Worm (Caenorhabditis elegans) whole organism, L4 larva: Measurements from ENCODE around the gene H25K10.1.

Experiments
- F10B5.3 ChIP-seq: sonication (generic microtip); optimal IDR thresholded peaks from 2 replicates; lab custom pipeline; 2016; ENCODE audit warnings: mild to moderate bottlenecking, missing genetic modification characterization, missing compliant biosample characterization
- T26A8.4 ChIP-seq: fragments of 200-800 bp; sonication (Bioruptor generic); IDR thresholded peaks from 2 replicates; pipeline ENCODE4 v1.3.6; 2022; ENCODE audit warnings: missing genetic modification characterization, missing compliant biosample characterization
- Y48G9A.11 ChIP-seq: fragments of 200-800 bp; sonication (Bioruptor generic); IDR thresholded peaks from 2 replicates; pipeline ENCODE4 v1.3.6; 2022; ENCODE audit warnings: missing genetic modification reagents, missing genetic modification characterization, missing compliant biosample characterization
- Y75B8A.6 ChIP-seq: fragments of 200-800 bp; sonication (Bioruptor generic); IDR thresholded peaks from 2 replicates; pipeline ENCODE4 v1.3.6; 2022; ENCODE audit warnings: missing genetic modification reagents, missing genetic modification characterization, missing compliant biosample characterization
- ZK337.2 ChIP-seq: fragments of 200-800 bp; sonication (Bioruptor generic); IDR thresholded peaks from 2 replicates; pipeline ENCODE4 v1.3.6; 2022; ENCODE audit warnings: missing genetic modification reagents, missing genetic modification characterization, missing compliant biosample characterization
- aha-1 ChIP-seq: fragments of 150-350 bp; peaks from one replicate; lab custom pipeline; 2014; ENCODE audit warnings: missing biosample characterization, missing genetic modification characterization
- ama-1 ChIP-seq: fragments of 150-350 bp; optimal IDR thresholded peaks from 2 replicates; lab custom pipeline; 2014; ENCODE audit warnings: inconsistent platforms, mixed read lengths
- attf-4 ChIP-seq: sonication (generic microtip); optimal IDR thresholded peaks from 3 replicates; lab custom pipeline; 2017; ENCODE audit warnings: missing biosample characterization, missing genetic modification characterization
- ceh-28 ChIP-seq: fragments of 150-350 bp; optimal IDR thresholded peaks from 2 replicates; lab custom pipeline; 2014; ENCODE audit warnings: missing biosample characterization, missing genetic modification reagents, missing genetic modification characterization
- ceh-62 ChIP-seq: sonication (generic microtip); optimal IDR thresholded peaks from 2 replicates; lab custom pipeline; 2017; ENCODE audit warnings: missing biosample characterization, missing genetic modification characterization
- ctbp-1 ChIP-seq: fragments of 200-800 bp; sonication (Bioruptor generic); IDR thresholded peaks from 2 replicates; pipeline ENCODE4 v1.3.6; 2022; ENCODE audit warnings: missing genetic modification reagents, missing genetic modification characterization, missing compliant biosample characterization
- daf-16 ChIP-seq, 3 experiments: sonication (generic microtip); optimal IDR thresholded peaks; 2 replicates each; lab custom pipeline; 2016 to 2017; ENCODE audit warnings: missing genetic modification characterization in 3 of 3, missing genetic modification reagents in 3 of 3, mild to moderate bottlenecking in 2 of 3, missing compliant biosample characterization in 2 of 3, missing biosample characterization in 1 of 3, moderate library complexity in 1 of 3
- daf-19 ChIP-seq: fragments of 200-800 bp; sonication (Bioruptor generic); conservative IDR thresholded peaks from 2 replicates; pipeline ENCODE4 v1.3.6; 2022; ENCODE audit warnings: missing genetic modification characterization, missing compliant biosample characterization
- dmd-6 ChIP-seq: fragments of 200-800 bp; sonication (Bioruptor generic); IDR thresholded peaks from 2 replicates; pipeline ENCODE4 v1.3.6; 2022; ENCODE audit warnings: missing genetic modification reagents, missing genetic modification characterization, missing compliant biosample characterization
- dmd-8 ChIP-seq: fragments of 200-800 bp; sonication (Bioruptor generic); IDR thresholded peaks from 2 replicates; pipeline ENCODE4 v1.3.6; 2022; ENCODE audit warnings: missing genetic modification characterization, missing compliant biosample characterization
- dpl-1 ChIP-seq: fragments of 150-350 bp; optimal IDR thresholded peaks from 2 replicates; lab custom pipeline; 2014; ENCODE audit warnings: missing biosample characterization, missing genetic modification reagents, missing genetic modification characterization
- duxl-1 ChIP-seq: sonication (generic microtip); optimal IDR thresholded peaks from 2 replicates; lab custom pipeline; 2016; ENCODE audit warnings: mild to moderate bottlenecking, missing genetic modification characterization, moderate library complexity, missing compliant biosample characterization; ENCODE audit not compliant: poor library complexity
- dve-1 ChIP-seq: sonication (generic microtip); optimal IDR thresholded peaks from 2 replicates; lab custom pipeline; 2017; ENCODE audit warnings: antibody characterized with exemption, mild to moderate bottlenecking, missing genetic modification characterization, missing compliant biosample characterization; ENCODE audit not compliant: insufficient read depth
- egl-27 ChIP-seq: sonication (generic microtip); optimal IDR thresholded peaks from 3 replicates; lab custom pipeline; 2017; ENCODE audit warnings: missing biosample characterization, missing genetic modification reagents, missing genetic modification characterization
- gei-8 ChIP-seq: fragments of 200-800 bp; sonication (Bioruptor generic); optimal IDR thresholded peaks from 2 replicates; lab custom pipeline; 2018; ENCODE audit warnings: mild to moderate bottlenecking, missing genetic modification characterization, missing compliant biosample characterization
- hlh-11 ChIP-seq: fragments of 200-800 bp; sonication (Bioruptor generic); optimal IDR thresholded peaks from 2 replicates; lab custom pipeline; 2018; ENCODE audit warnings: mild to moderate bottlenecking, missing genetic modification characterization, missing compliant biosample characterization
- hlh-30 ChIP-seq: sonication (generic microtip); optimal IDR thresholded peaks from 2 replicates; lab custom pipeline; 2017; ENCODE audit warnings: antibody characterized with exemption, mild to moderate bottlenecking, missing genetic modification characterization, missing compliant biosample characterization; ENCODE audit not compliant: insufficient read depth
- lim-7 ChIP-seq: fragments of 200-800 bp; sonication (Bioruptor generic); IDR thresholded peaks from 2 replicates; pipeline ENCODE4 v1.3.6; 2022; ENCODE audit warnings: missing genetic modification characterization, missing compliant biosample characterization
- mdl-1 ChIP-seq, 2 experiments: fragments of 150-350 bp in 1 of 2; sonication (generic microtip) in 1 of 2; optimal IDR thresholded peaks; 2 replicates each; lab custom pipeline; 2014 to 2017; ENCODE audit warnings: missing biosample characterization in 2 of 2, missing genetic modification characterization in 2 of 2
- mdt-29 ChIP-seq: fragments of 200-800 bp; sonication (Bioruptor generic); IDR thresholded peaks from 2 replicates; pipeline ENCODE4 v1.3.6; 2022; ENCODE audit warnings: missing genetic modification reagents, missing genetic modification characterization, missing compliant biosample characterization
- mep-1 ChIP-seq: fragments of 150-350 bp; sonication (generic microtip); optimal IDR thresholded peaks from 3 replicates; lab custom pipeline; 2014; ENCODE audit warnings: missing biosample characterization, missing genetic modification characterization
- mxl-3 ChIP-seq: fragments of 200-800 bp; sonication (Bioruptor generic); optimal IDR thresholded peaks from 2 replicates; lab custom pipeline; 2018; ENCODE audit warnings: mild to moderate bottlenecking, missing genetic modification characterization, missing compliant biosample characterization
- nhr-10 ChIP-seq: fragments of 150-350 bp; optimal IDR thresholded peaks from 2 replicates; lab custom pipeline; 2014; ENCODE audit warnings: missing biosample characterization, missing genetic modification characterization
- nhr-11 ChIP-seq: fragments of 150-350 bp; optimal IDR thresholded peaks from 2 replicates; lab custom pipeline; 2014; ENCODE audit warnings: missing biosample characterization, missing genetic modification characterization
- nhr-25 ChIP-seq: sonication (generic microtip); optimal IDR thresholded peaks from 2 replicates; lab custom pipeline; 2017; ENCODE audit warnings: missing genetic modification characterization, mild to moderate bottlenecking, missing compliant biosample characterization, antibody characterized with exemption, moderate library complexity, borderline replicate concordance; ENCODE audit not compliant: insufficient read depth
- nhr-28 ChIP-seq: fragments of 150-350 bp; optimal IDR thresholded peaks from 2 replicates; lab custom pipeline; 2014; ENCODE audit warnings: missing biosample characterization, missing genetic modification characterization
- nhr-42 ChIP-seq: fragments of 200-800 bp; sonication (Bioruptor generic); IDR thresholded peaks from 2 replicates; pipeline ENCODE4 v1.3.6; 2022; ENCODE audit warnings: missing genetic modification characterization, missing compliant biosample characterization
- nhr-48 ChIP-seq: sonication (generic microtip); optimal IDR thresholded peaks from 2 replicates; lab custom pipeline; 2016; ENCODE audit warnings: mild to moderate bottlenecking, missing genetic modification characterization, missing compliant biosample characterization
- nhr-76 ChIP-seq: fragments of 150-350 bp; optimal IDR thresholded peaks from 2 replicates; lab custom pipeline; 2014; ENCODE audit warnings: missing biosample characterization, missing genetic modification characterization
- pha-4 ChIP-seq, 2 experiments: fragments of 150-350 bp in 1 of 2; fragments of 200-800 bp in 1 of 2; sonication (Bioruptor generic) in 1 of 2; IDR thresholded peaks in 1 of 2; optimal IDR thresholded peaks in 1 of 2; 2 replicates each; pipeline versions ENCODE4 v1.3.6 to Lab custom; 2014 to 2022; ENCODE audit warnings: missing genetic modification characterization in 2 of 2, missing genetic modification reagents in 2 of 2, missing biosample characterization in 1 of 2, missing compliant biosample characterization in 1 of 2
- php-3 ChIP-seq: fragments of 200-800 bp; sonication (Bioruptor generic); IDR thresholded peaks from 2 replicates; pipeline ENCODE4 v1.3.6; 2022; ENCODE audit warnings: missing genetic modification reagents, missing genetic modification characterization, missing compliant biosample characterization
- pqm-1 ChIP-seq: sonication (generic microtip); optimal IDR thresholded peaks from 2 replicates; lab custom pipeline; 2017; ENCODE audit warnings: missing biosample characterization, missing genetic modification characterization
- rbr-2 ChIP-seq: sonication (generic microtip); optimal IDR thresholded peaks from 2 replicates; lab custom pipeline; 2016; ENCODE audit warnings: missing genotype, missing genetic modification characterization, missing compliant biosample characterization
- skn-1 ChIP-seq: fragments of 150-350 bp; optimal IDR thresholded peaks from 2 replicates; lab custom pipeline; 2014; ENCODE audit warnings: missing biosample characterization, missing genetic modification characterization
- snpc-4 ChIP-seq: fragments of 150-350 bp; optimal IDR thresholded peaks from 2 replicates; lab custom pipeline; 2014; ENCODE audit warnings: missing biosample characterization, missing genetic modification characterization
- unc-62 ChIP-seq, 3 experiments: fragments of 150-350 bp in 1 of 3; sonication (generic microtip); optimal IDR thresholded peaks in 2 of 3; peaks in 1 of 3; 1 replicate in 1 of 3; 2 replicates in 2 of 3; lab custom pipeline; 2014 to 2017; ENCODE audit warnings: missing biosample characterization in 3 of 3, missing genetic modification characterization in 3 of 3, missing genetic modification reagents in 3 of 3, missing genotype in 1 of 3
- vab-7 ChIP-seq: fragments of 200-800 bp; sonication (Bioruptor generic); IDR thresholded peaks from 2 replicates; pipeline ENCODE4 v1.3.6; 2022; ENCODE audit warnings: missing genetic modification reagents, missing genetic modification characterization, missing compliant biosample characterization
- zag-1 ChIP-seq: fragments of 150-350 bp; optimal IDR thresholded peaks from 2 replicates; lab custom pipeline; 2014; ENCODE audit warnings: missing biosample characterization, missing genetic modification characterization
- zfp-3 ChIP-seq: fragments of 200-800 bp; sonication (Bioruptor generic); conservative IDR thresholded peaks from 2 replicates; pipeline ENCODE4 v1.3.6; 2022; ENCODE audit warnings: missing genetic modification reagents, missing genetic modification characterization, missing compliant biosample characterization
- zip-11 ChIP-seq: fragments of 200-800 bp; sonication (Bioruptor generic); IDR thresholded peaks from 2 replicates; pipeline ENCODE4 v1.3.6; 2022; ENCODE audit warnings: missing genetic modification characterization, missing compliant biosample characterization

Gene H25K10.1

ce11 chrIV:16169443-16170105 lies 32.6 kb upstream of the H25K10.1 start:
- TF ChIP-seq pha-4 (GFP tag; IDR thresholded peaks at IDR 0.05; lab: Robert Waterston, UW): peak; percentile 10
- no peak for TF ChIP-seq pha-4 (tag; optimal IDR thresholded peaks at IDR 0.05; lab: Kevin White, UChicago)
- peak; percentile 17 for TF ChIP-seq nhr-25 (tag; lab: Kevin White, UChicago)
- TF ChIP-seq mdt-29 (GFP tag; lab: Robert Waterston, UW): no peak
- 0 out of 2 replicates have a peak, but pooled peaks have one; percentile 28 for TF ChIP-seq dmd-8 (GFP tag; lab: Robert Waterston, UW)
- no peak for TF ChIP-seq snpc-4 (tag; lab: Kevin White, UChicago)
- TF ChIP-seq dpl-1 (GFP tag; lab: Kevin White, UChicago): no peak
- peak; percentile 51 for TF ChIP-seq gei-8 (GFP tag; lab: Kevin White, UChicago)
- TF ChIP-seq rbr-2 (tag; lab: Kevin White, UChicago): no peak
- no peak for TF ChIP-seq daf-16 (GFP tag; optimal IDR thresholded peaks at IDR 0.05; lab: Kevin White, UChicago)
- peak; percentile 56 for TF ChIP-seq daf-16 (tag; optimal IDR thresholded peaks at IDR 0.05; lab: Kevin White, UChicago)
- TF ChIP-seq dve-1: peak; percentile 61
- TF ChIP-seq unc-62 (GFP tag; optimal IDR thresholded peaks at IDR 0.05 in 1 of 2; lab: Kevin White, UChicago): peak in 1 of 2 experiments; percentile 86
- TF ChIP-seq unc-62 (tag; optimal IDR thresholded peaks at IDR 0.05; lab: Kevin White, UChicago): no peak
- peak; percentile 26 for TF ChIP-seq ama-1 (lab: Kevin White, UChicago)
- 0 out of 2 replicates have a peak, but pooled peaks have one; percentile 15 for TF ChIP-seq php-3 (GFP tag; lab: Robert Waterston, UW)
- TF ChIP-seq hlh-30 (tag; lab: Kevin White, UChicago): peak; percentile 49
- TF ChIP-seq nhr-11 (tag; lab: Kevin White, UChicago): no peak
- TF ChIP-seq vab-7 (GFP tag; lab: Robert Waterston, UW): 0 out of 2 replicates have a peak, but pooled peaks have one; percentile 6
- peak; percentile 42 for TF ChIP-seq mxl-3 (GFP tag; lab: Kevin White, UChicago)
- TF ChIP-seq aha-1 (tag; lab: Kevin White, UChicago): peak; percentile 97
- TF ChIP-seq dmd-6 (GFP tag; lab: Robert Waterston, UW): peak; percentile 23
- TF ChIP-seq zfp-3 (GFP tag; lab: Robert Waterston, UW): peak; percentile 57; the same call in 1 of the 2 replicates
- TF ChIP-seq nhr-28 (tag; lab: Kevin White, UChicago): peak; percentile 73
- TF ChIP-seq mep-1 (tag; lab: Kevin White, UChicago): peak; percentile 18
- TF ChIP-seq hlh-11 (tag; lab: Kevin White, UChicago): peak; percentile 72
- TF ChIP-seq nhr-48 (tag; lab: Kevin White, UChicago): peak; percentile 11
- no peak for TF ChIP-seq duxl-1 (tag; lab: Kevin White, UChicago)
- peak; percentile 37; the same call in 1 of the 2 replicates for TF ChIP-seq T26A8.4 (GFP tag; lab: Robert Waterston, UW)
- TF ChIP-seq ZK337.2: no peak; the same call in 1 of the 2 replicates
- TF ChIP-seq nhr-10 (tag; lab: Kevin White, UChicago): peak; percentile 62
- peak in 1 of 2 experiments; percentile 14 for TF ChIP-seq mdl-1 (tag; optimal IDR thresholded peaks at IDR 0.05; lab: Kevin White, UChicago)
- 0 out of 2 replicates have a peak, but pooled peaks have one; percentile 43 for TF ChIP-seq Y75B8A.6 (GFP tag; lab: Robert Waterston, UW)

- peak; percentile 89 for TF ChIP-seq dmd-6 (GFP tag; lab: Robert Waterston, UW)
- no peak for TF ChIP-seq Y48G9A.11 (GFP tag; lab: Robert Waterston, UW)
- TF ChIP-seq nhr-11 (tag; lab: Kevin White, UChicago): no peak
- TF ChIP-seq lim-7: no peak
- TF ChIP-seq egl-27: no peak
- peak; percentile 83 for TF ChIP-seq hlh-30 (tag; lab: Kevin White, UChicago)
- no peak for TF ChIP-seq ceh-62 (tag; lab: Kevin White, UChicago)
- TF ChIP-seq T26A8.4 (GFP tag; lab: Robert Waterston, UW): peak; percentile 57; the same call in 1 of the 2 replicates
- TF ChIP-seq ctbp-1 (GFP tag; lab: Robert Waterston, UW): no peak
- no peak for TF ChIP-seq zag-1
- peak; percentile 42 for TF ChIP-seq mep-1 (tag; lab: Kevin White, UChicago)
- no peak for TF ChIP-seq daf-19 (GFP tag; lab: Robert Waterston, UW)
- no peak for TF ChIP-seq attf-4
- TF ChIP-seq nhr-76 (tag; lab: Kevin White, UChicago): no peak
- TF ChIP-seq F10B5.3: no peak
- no peak for TF ChIP-seq pqm-1 (tag; lab: Kevin White, UChicago)
- no peak for TF ChIP-seq nhr-42 (GFP tag; lab: Robert Waterston, UW)
- no peak for TF ChIP-seq ceh-28 (tag; lab: Kevin White, UChicago)
- TF ChIP-seq skn-1 (tag; lab: Kevin White, UChicago): no peak
- TF ChIP-seq zip-11 (GFP tag; lab: Robert Waterston, UW): no peak
- 0 out of 2 replicates have a peak, but pooled peaks have one; percentile 17 for TF ChIP-seq pha-4 (GFP tag; IDR thresholded peaks at IDR 0.05; lab: Robert Waterston, UW)
- no peak for TF ChIP-seq pha-4 (tag; optimal IDR thresholded peaks at IDR 0.05; lab: Kevin White, UChicago)
- peak; percentile 85 for TF ChIP-seq hlh-11 (tag; lab: Kevin White, UChicago)
These were observed 31.6 kb upstream of the H25K10.1 start, which contains the start of gene gln-3 for ce11 chrIV:16170606-16171033. Gene gln-3 (minus strand): TSS chrIV:16170678.
